Worm (Caenorhabditis elegans): Measurements from ENCODE around the gene otpl-7.
A peak's percentile ranks its signal among the peaks of the same experiment; 100 is the strongest.

Gene otpl-7

ce11 chrV:8500348-8500747 is 21.0 kb upstream of the otpl-7 start (continued):
- TF ChIP-seq hlh-11 (tag; optimal IDR thresholded peaks at IDR 0.05) = peak; percentile 91
- TF ChIP-seq nhr-42 (GFP tag; IDR thresholded peaks at IDR 0.05) = peak; percentile 98
- peak; percentile 99 for TF ChIP-seq spr-3 (GFP tag; optimal IDR thresholded peaks at IDR 0.05)
- TF ChIP-seq R02D3.7 (tag; optimal IDR thresholded peaks at IDR 0.05) = peak; percentile 72
- TF ChIP-seq zfp-3 (GFP tag; conservative IDR thresholded peaks at IDR 0.05) = peak; percentile 93
- TF ChIP-seq cey-2 (tag; optimal IDR thresholded peaks at IDR 0.05; ENCODE audit: borderline replicate concordance, insufficient read depth) = no peak
- peak; percentile 99 for TF ChIP-seq saeg-2 (GFP tag; IDR thresholded peaks at IDR 0.05)
- TF ChIP-seq tra-1 (GFP tag; IDR thresholded peaks at IDR 0.05) = peak; percentile 99
- TF ChIP-seq aha-1 (tag) = peak; percentile 98
- no peak for TF ChIP-seq ztf-11 (tag; optimal IDR thresholded peaks at IDR 0.05)
- TF ChIP-seq gei-8 (GFP tag; optimal IDR thresholded peaks at IDR 0.05) = peak; percentile 100
- TF ChIP-seq T20F7.1 (GFP tag; optimal IDR thresholded peaks at IDR 0.05) = peak; percentile 87
- peak; percentile 99 for TF ChIP-seq sdz-12 (GFP tag; optimal IDR thresholded peaks at IDR 0.05)
- peak; percentile 99 for TF ChIP-seq php-3 (GFP tag; IDR thresholded peaks at IDR 0.05)
- peak; percentile 88; the same call in 1 of the 2 replicates for TF ChIP-seq tag-97 (GFP tag; IDR thresholded peaks at IDR 0.05)
- TF ChIP-seq nhr-77 (tag; optimal IDR thresholded peaks at IDR 0.05) = peak; percentile 79
- peak; percentile 40 for TF ChIP-seq zag-1 (tag; optimal IDR thresholded peaks at IDR 0.05)
- peak; percentile 94 for TF ChIP-seq unc-130 (GFP tag; optimal IDR thresholded peaks at IDR 0.05)
- TF ChIP-seq fkh-10 (GFP tag; optimal IDR thresholded peaks at IDR 0.05) = no peak
- peak; percentile 4 for TF ChIP-seq nhr-11 (tag; optimal IDR thresholded peaks at IDR 0.05)
- peak; percentile 96 for TF ChIP-seq mes-2 (tag; optimal IDR thresholded peaks at IDR 0.05; ENCODE audit: poor library complexity, severe bottlenecking)
- TF ChIP-seq nhr-41 (GFP tag; IDR thresholded peaks at IDR 0.05) = peak; percentile 100
- peak; percentile 82 for TF ChIP-seq nhr-6 (tag; optimal IDR thresholded peaks at IDR 0.05)
- TF ChIP-seq ZK337.2 (GFP tag; IDR thresholded peaks at IDR 0.05) = peak; percentile 98
- TF ChIP-seq rbr-2 (tag; optimal IDR thresholded peaks at IDR 0.05) = peak; percentile 96
- peak; percentile 96 for TF ChIP-seq ceh-44 (GFP tag; IDR thresholded peaks at IDR 0.05)
- peak; percentile 47 for TF ChIP-seq fos-1 (tag; optimal IDR thresholded peaks at IDR 0.05)
- TF ChIP-seq D1046.2 (GFP tag; IDR thresholded peaks at IDR 0.05) = peak; percentile 97
- TF ChIP-seq hmg-1.1 (GFP tag; IDR thresholded peaks at IDR 0.05) = peak; percentile 99
- TF ChIP-seq zfp-2 (tag; optimal IDR thresholded peaks at IDR 0.05) = peak; percentile 86
- peak; percentile 100 for TF ChIP-seq Y105C5A.15 (GFP tag; IDR thresholded peaks at IDR 0.05)
- TF ChIP-seq F49E8.2 (tag; optimal IDR thresholded peaks at IDR 0.05; ENCODE audit: borderline replicate concordance) = peak; percentile 98
- TF ChIP-seq mep-1 (tag; optimal IDR thresholded peaks at IDR 0.05) = peak; percentile 93
- peak; percentile 87 for TF ChIP-seq ceh-32 (tag; optimal IDR thresholded peaks at IDR 0.05; ENCODE audit: poor library complexity)
- no peak for TF ChIP-seq nhr-76 (tag; optimal IDR thresholded peaks at IDR 0.05)
- TF ChIP-seq ztf-7 (tag; optimal IDR thresholded peaks at IDR 0.05) = peak; percentile 95
- TF ChIP-seq nhr-28 (tag; optimal IDR thresholded peaks at IDR 0.05) = peak; percentile 65
- peak; percentile 95 for TF ChIP-seq lir-3 (tag; optimal IDR thresholded peaks at IDR 0.05)
- TF ChIP-seq mxl-2 (GFP tag; conservative IDR thresholded peaks at IDR 0.05) = peak; percentile 95
- TF ChIP-seq aly-2 (tag; optimal IDR thresholded peaks at IDR 0.05) = peak; percentile 97
- TF ChIP-seq nhr-102 (tag; optimal IDR thresholded peaks at IDR 0.05) = peak; percentile 97
- peak; percentile 54 for TF ChIP-seq nhr-10 (tag; optimal IDR thresholded peaks at IDR 0.05)
- no peak for TF ChIP-seq nhr-237 (tag; optimal IDR thresholded peaks at IDR 0.05)
- peak; percentile 72 to 86 for TF ChIP-seq lsy-2 (tag; optimal IDR thresholded peaks at IDR 0.05)
- TF ChIP-seq ctbp-1 (GFP tag; IDR thresholded peaks at IDR 0.05) = peak; percentile 99
- peak; percentile 86 for TF ChIP-seq attf-4 (tag; optimal IDR thresholded peaks at IDR 0.05)
- TF ChIP-seq dmd-8 (GFP tag; IDR thresholded peaks at IDR 0.05) = peak; percentile 100
- peak; percentile 91 for TF ChIP-seq F37D6.2 (tag; optimal IDR thresholded peaks at IDR 0.05)
- TF ChIP-seq ceh-20 (GFP tag; IDR thresholded peaks at IDR 0.05) = peak; percentile 97
- TF ChIP-seq mdl-1 (tag; optimal IDR thresholded peaks at IDR 0.05) = peak; percentile 8 to 59
- TF ChIP-seq daf-19 (GFP tag; conservative IDR thresholded peaks at IDR 0.05) = peak; percentile 100
- TF ChIP-seq dve-1 (tag; optimal IDR thresholded peaks at IDR 0.05; ENCODE audit: insufficient read depth) = peak; percentile 90

All from whole organism, L4 larva.